Fruit fly (Drosophila melanogaster) whole organism, embryonic: ENCODE measurements around the gene CG5828.

ENCODE experiments used
- Adf1 ChIP-seq: fragments of 200-800 bp; sonication (Bioruptor generic); IDR thresholded peaks from 2 replicates; pipeline ENCODE4 v1.3.6; 2022; ENCODE audit warnings: missing biosample characterization, missing genetic modification characterization
- Awh ChIP-seq: fragments of 200-800 bp; sonication (Bioruptor generic); IDR thresholded peaks from 2 replicates; pipeline ENCODE4, ENCODE4 v1.3.6; 2022; ENCODE audit warnings: missing biosample characterization, missing genetic modification characterization
- BEAF-32 ChIP-seq: fragments of 200-800 bp; sonication (Bioruptor generic); optimal IDR thresholded peaks from 3 replicates; lab custom pipeline; 2017; ENCODE audit warnings: missing biosample characterization, missing genetic modification characterization, mild to moderate bottlenecking, moderate library complexity, missing genetic modification reagents
- CG10366 ChIP-seq: fragments of 200-800 bp; sonication (Bioruptor generic); IDR thresholded peaks from 2 replicates; pipeline ENCODE4 v1.3.6; 2022; ENCODE audit warnings: missing biosample characterization, missing genetic modification characterization
- CG11085 ChIP-seq: fragments of 200-800 bp; sonication (Bioruptor generic); IDR thresholded peaks from 2 replicates; pipeline ENCODE4 v1.3.6; 2022; ENCODE audit warnings: missing biosample characterization, missing genetic modification characterization
- CG12299 ChIP-seq: fragments of 200-800 bp; sonication (Bioruptor generic); optimal IDR thresholded peaks from 2 replicates; lab custom pipeline; 2018; ENCODE audit warnings: missing biosample characterization, mild to moderate bottlenecking, missing genetic modification characterization
- CG13424 ChIP-seq: fragments of 200-800 bp; sonication (Bioruptor generic); optimal IDR thresholded peaks from 2 replicates; lab custom pipeline; 2019; ENCODE audit warnings: missing biosample characterization, mild to moderate bottlenecking, missing genetic modification characterization, moderate library complexity
- CG14710 ChIP-seq: fragments of 200-800 bp; sonication (Bioruptor generic); optimal IDR thresholded peaks from 3 replicates; lab custom pipeline; 2019; ENCODE audit warnings: missing biosample characterization, mild to moderate bottlenecking, missing genetic modification characterization, moderate library complexity
- CG14860 ChIP-seq: fragments of 200-800 bp; sonication (Bioruptor generic); IDR thresholded peaks from 3 replicates; pipeline ENCODE4 v1.3.6; 2022; ENCODE audit warnings: missing biosample characterization, missing genetic modification characterization; ENCODE audit not compliant: partially characterized antibody
- CG16815 ChIP-seq: fragments of 200-800 bp; sonication (Bioruptor generic); optimal IDR thresholded peaks from 3 replicates; lab custom pipeline; 2017; ENCODE audit warnings: missing biosample characterization, mild to moderate bottlenecking, missing genetic modification characterization
- CG18011 ChIP-seq: fragments of 200-800 bp; sonication (Bioruptor generic); optimal IDR thresholded peaks from 2 replicates; lab custom pipeline; 2017; ENCODE audit warnings: missing biosample characterization, missing genetic modification characterization, mild to moderate bottlenecking, moderate library complexity, missing genotype
- CG2202 ChIP-seq: fragments of 200-800 bp; sonication (Bioruptor generic); optimal IDR thresholded peaks from 2 replicates; lab custom pipeline; 2018; ENCODE audit warnings: missing biosample characterization, mild to moderate bottlenecking, missing genetic modification characterization
- CG3163 ChIP-seq: fragments of 200-800 bp; sonication (Bioruptor generic); optimal IDR thresholded peaks from 3 replicates; lab custom pipeline; 2016; ENCODE audit warnings: missing biosample characterization, missing genetic modification characterization
- CG3726 ChIP-seq: fragments of 200-800 bp; sonication (Bioruptor generic); IDR thresholded peaks from 3 replicates; pipeline ENCODE4, ENCODE4 v1.3.6; 2022; ENCODE audit warnings: missing biosample characterization, missing genetic modification characterization
- CG6254 ChIP-seq: fragments of 200-800 bp; sonication (Bioruptor generic); optimal IDR thresholded peaks from 3 replicates; lab custom pipeline; 2017; ENCODE audit warnings: mild to moderate bottlenecking, missing biosample characterization, missing genetic modification reagents, missing genetic modification characterization
- CG6689 ChIP-seq: fragments of 200-800 bp; sonication (Bioruptor generic); IDR thresholded peaks from 2 replicates; pipeline ENCODE4 v1.3.6; 2022; ENCODE audit warnings: missing biosample characterization, missing genetic modification characterization
- CG8281 ChIP-seq: fragments of 200-800 bp; sonication (Bioruptor generic); optimal IDR thresholded peaks from 2 replicates; lab custom pipeline; 2018; ENCODE audit warnings: missing biosample characterization, mild to moderate bottlenecking, missing genetic modification characterization, moderate library complexity
- CG8388 ChIP-seq: fragments of 200-800 bp; sonication (Bioruptor generic); optimal IDR thresholded peaks from 2 replicates; lab custom pipeline; 2019; ENCODE audit warnings: missing biosample characterization, mild to moderate bottlenecking, missing genetic modification characterization, moderate library complexity
- CG8924 ChIP-seq: fragments of 200-800 bp; optimal IDR thresholded peaks from 3 replicates; lab custom pipeline; 2019; ENCODE audit warnings: missing biosample characterization, mild to moderate bottlenecking, missing genetic modification characterization, moderate library complexity
- Deaf1 ChIP-seq: fragments of 200-800 bp; optimal IDR thresholded peaks from 3 replicates; lab custom pipeline; 2019; ENCODE audit warnings: missing biosample characterization, mild to moderate bottlenecking, missing genetic modification characterization, moderate library complexity
- Dek ChIP-seq: fragments of 200-800 bp; sonication (Bioruptor generic); optimal IDR thresholded peaks from 3 replicates; lab custom pipeline; 2019; ENCODE audit warnings: missing biosample characterization, mild to moderate bottlenecking, missing genetic modification characterization, moderate library complexity
- Dfd ChIP-seq, 2 experiments: fragments of >200 bp; optimal IDR thresholded peaks; 2 replicates each; lab custom pipeline; 2017; ENCODE audit warnings: missing biosample characterization in 2 of 2, missing genetic modification characterization in 2 of 2
- Med ChIP-seq: fragments of 200-800 bp; sonication (Bioruptor generic); peaks from one replicate; lab custom pipeline; 2016; ENCODE audit warnings: missing biosample characterization, missing genetic modification characterization, mild to moderate bottlenecking, inconsistent platforms, moderate library complexity
- Meics ChIP-seq: fragments of 200-800 bp; sonication (Bioruptor generic); optimal IDR thresholded peaks from 2 replicates; lab custom pipeline; 2017; ENCODE audit warnings: missing biosample characterization, mild to moderate bottlenecking, missing genetic modification characterization
- Nf-YB ChIP-seq: fragments of 200-800 bp; sonication (Bioruptor generic); optimal IDR thresholded peaks from 3 replicates; lab custom pipeline; 2019; ENCODE audit warnings: missing biosample characterization, mild to moderate bottlenecking, missing genetic modification characterization, moderate library complexity
- Ptx1 ChIP-seq: fragments of 200-800 bp; sonication (Bioruptor generic); IDR thresholded peaks from 2 replicates; pipeline ENCODE4 v1.3.6; 2022; ENCODE audit warnings: missing biosample characterization, missing genetic modification characterization
- Sox100B ChIP-seq: fragments of 200-800 bp; sonication (Bioruptor generic); optimal IDR thresholded peaks from 3 replicates; lab custom pipeline; 2018; ENCODE audit warnings: missing biosample characterization, mild to moderate bottlenecking, missing genetic modification characterization
- Usf ChIP-seq: fragments of 200-800 bp; sonication (Bioruptor generic); optimal IDR thresholded peaks from 2 replicates; lab custom pipeline; 2017; ENCODE audit warnings: missing genotype, missing biosample characterization, missing genetic modification characterization
- Xbp1 ChIP-seq: fragments of 200-800 bp; sonication (Bioruptor generic); optimal IDR thresholded peaks from 3 replicates; lab custom pipeline; 2016; ENCODE audit warnings: missing biosample characterization, mild to moderate bottlenecking, missing genetic modification characterization
- ato ChIP-seq: fragments of 200-800 bp; sonication (Bioruptor generic); IDR thresholded peaks from 2 replicates; pipeline ENCODE4 v1.3.6; 2022; ENCODE audit warnings: missing biosample characterization, missing genetic modification characterization; ENCODE audit not compliant: partially characterized antibody
- bab2 ChIP-seq: fragments of 200-800 bp; sonication (Bioruptor generic); optimal IDR thresholded peaks from 2 replicates; lab custom pipeline; 2016; ENCODE audit warnings: missing biosample characterization, missing genetic modification characterization
- btn ChIP-seq: fragments of 200-800 bp; sonication (Bioruptor generic); optimal IDR thresholded peaks from 2 replicates; lab custom pipeline; 2016; ENCODE audit warnings: missing biosample characterization, missing genetic modification characterization
- caup ChIP-seq: fragments of 200-800 bp; sonication (Bioruptor generic); optimal IDR thresholded peaks from 3 replicates; lab custom pipeline; 2017; ENCODE audit warnings: missing biosample characterization, mild to moderate bottlenecking, missing genetic modification characterization, moderate library complexity; ENCODE audit not compliant: severe bottlenecking
- chif ChIP-seq, 2 experiments: fragments of 200-800 bp; sonication (Bioruptor generic); optimal IDR thresholded peaks; 3 replicates each; lab custom pipeline; 2016; ENCODE audit warnings: missing biosample characterization in 2 of 2, missing genetic modification characterization in 2 of 2
- crp ChIP-seq, 2 experiments: fragments of 200-800 bp; sonication (Bioruptor generic); optimal IDR thresholded peaks; 2 replicates in 1 of 2; 3 replicates in 1 of 2; lab custom pipeline; 2017; ENCODE audit warnings: missing biosample characterization in 2 of 2, missing genetic modification characterization in 2 of 2, mild to moderate bottlenecking in 1 of 2, moderate library complexity in 1 of 2
- cwo ChIP-seq: fragments of 200-800 bp; sonication (Bioruptor generic); optimal IDR thresholded peaks from 3 replicates; lab custom pipeline; 2017; ENCODE audit warnings: missing biosample characterization, missing genetic modification characterization, mild to moderate bottlenecking, moderate library complexity, missing genetic modification reagents
- dmrt11E ChIP-seq: fragments of 200-800 bp; sonication (Bioruptor generic); optimal IDR thresholded peaks from 3 replicates; lab custom pipeline; 2018; ENCODE audit warnings: missing biosample characterization, mild to moderate bottlenecking, missing genetic modification characterization, moderate library complexity
- en ChIP-seq: fragments of 200-800 bp; sonication (Bioruptor generic); optimal IDR thresholded peaks from 2 replicates; lab custom pipeline; 2016; ENCODE audit warnings: missing biosample characterization, missing genetic modification characterization
- eve ChIP-seq, 2 experiments: fragments of >200 bp; optimal IDR thresholded peaks; 2 replicates each; lab custom pipeline; 2017; ENCODE audit warnings: missing biosample characterization in 2 of 2, missing genetic modification characterization in 2 of 2
- ewg ChIP-seq: fragments of 200-800 bp; sonication (Bioruptor generic); optimal IDR thresholded peaks from 3 replicates; lab custom pipeline; 2017; ENCODE audit warnings: mild to moderate bottlenecking, missing biosample characterization, missing genetic modification reagents, missing genetic modification characterization
- eyg ChIP-seq: fragments of 200-800 bp; sonication (Bioruptor generic); optimal IDR thresholded peaks from 3 replicates; lab custom pipeline; 2016; ENCODE audit warnings: missing biosample characterization, missing genetic modification characterization
- fd96Cb ChIP-seq: fragments of 200-800 bp; sonication (Bioruptor generic); optimal IDR thresholded peaks from 2 replicates; lab custom pipeline; 2018; ENCODE audit warnings: missing biosample characterization, mild to moderate bottlenecking, missing genetic modification characterization, moderate library complexity
- fru ChIP-seq: fragments of >200 bp; optimal IDR thresholded peaks from 2 replicates; lab custom pipeline; 2017
- gsb ChIP-seq: fragments of 200-800 bp; sonication (Bioruptor generic); IDR thresholded peaks from 2 replicates; pipeline ENCODE4 v1.3.6; 2022; ENCODE audit warnings: missing biosample characterization, missing genetic modification characterization
- lab ChIP-seq: fragments of 200-800 bp; sonication (Bioruptor generic); optimal IDR thresholded peaks from 3 replicates; lab custom pipeline; 2017; ENCODE audit warnings: missing biosample characterization, missing genetic modification characterization, mild to moderate bottlenecking, moderate library complexity, missing genetic modification reagents
- p53 ChIP-seq: fragments of 200-800 bp; sonication (Bioruptor generic); optimal IDR thresholded peaks from 2 replicates; lab custom pipeline; 2016; ENCODE audit warnings: missing biosample characterization, missing genetic modification characterization
- repo ChIP-seq: fragments of 200-800 bp; sonication (Bioruptor generic); optimal IDR thresholded peaks from 2 replicates; lab custom pipeline; 2016; ENCODE audit warnings: missing biosample characterization, missing genetic modification characterization
- sim ChIP-seq: fragments of 200-800 bp; sonication (Bioruptor generic); IDR thresholded peaks from 2 replicates; pipeline ENCODE4 v1.3.6; 2022; ENCODE audit warnings: missing biosample characterization, missing genetic modification characterization
- tll ChIP-seq, 2 experiments: fragments of 200-800 bp in 1 of 2; fragments of >200 bp in 1 of 2; sonication (Bioruptor generic) in 1 of 2; optimal IDR thresholded peaks; 2 replicates each; lab custom pipeline; 2017 to 2019; ENCODE audit warnings: missing biosample characterization in 2 of 2, missing genetic modification characterization in 2 of 2, mild to moderate bottlenecking in 1 of 2, moderate library complexity in 1 of 2

Gene CG5828

DNA sequence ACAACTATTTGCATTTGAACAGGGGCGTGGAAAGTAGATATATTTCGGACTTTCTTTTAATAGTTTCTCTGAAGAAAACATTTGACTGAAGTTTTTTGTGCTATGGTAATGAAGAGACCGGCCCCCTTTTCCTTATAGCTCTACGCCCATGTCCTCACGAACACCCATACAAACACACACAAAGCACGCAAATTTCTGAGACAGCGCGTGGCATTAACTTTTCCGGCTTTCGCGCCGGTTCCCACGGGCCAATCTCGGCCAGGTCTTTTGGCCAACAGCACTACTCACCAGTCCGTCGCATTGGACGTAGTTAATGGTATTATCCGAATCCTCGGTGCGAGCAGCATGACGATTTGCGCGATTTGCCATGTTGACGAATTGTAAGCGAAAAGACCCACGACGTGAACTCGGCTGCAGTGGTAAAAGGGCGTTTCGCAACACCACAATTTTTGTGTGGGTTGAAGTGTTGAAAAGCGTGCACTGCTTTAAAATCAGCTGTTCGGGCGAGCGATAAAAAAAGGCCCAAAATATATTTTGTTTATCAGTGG lies 41.3 kb upstream of the CG5828 start, which contains the start of gene senju (continued):
- TF ChIP-seq Dfd (GFP tag; optimal IDR thresholded peaks at IDR 0.05; lab: Kevin White, UChicago) (no peak), gsb (GFP tag; lab: Robert Waterston, UW) (no peak; the same call in none of the 2 replicates), CG3726 (GFP tag; lab: Robert Waterston, UW) (peak; percentile 69; the same call in 2 of the 3 replicates), CG6689 (GFP tag; lab: Robert Waterston, UW) (peak; percentile 73), Dek (tag; lab: Kevin White, UChicago) (peak; percentile 75), eyg (peak; percentile 82), Sox100B (peak; percentile 69), CG2202 (tag; lab: Kevin White, UChicago) (peak; percentile 77), CG18011 (GFP tag; lab: Kevin White, UChicago) (peak; percentile 86), eve (GFP tag; optimal IDR thresholded peaks at IDR 0.05; lab: Kevin White, UChicago) (no peak), caup (peak; percentile 92), Meics (peak; percentile 88), CG8281 (tag; lab: Kevin White, UChicago) (peak; percentile 56), repo (peak; percentile 85), btn (GFP tag; lab: Kevin White, UChicago) (peak; percentile 78), Adf1 (GFP tag; lab: Robert Waterston, UW) (peak; percentile 62), bab2 (peak; percentile 91), ato (GFP tag; lab: Robert Waterston, UW) (peak; percentile 66), Usf (peak; percentile 79), CG11085 (GFP tag; lab: Robert Waterston, UW) (peak; percentile 51), sim (peak; percentile 62; the same call in 1 of the 2 replicates), CG14860 (GFP tag; lab: Robert Waterston, UW) (peak; percentile 47; the same call in 1 of the 3 replicates), crp (GFP tag; optimal IDR thresholded peaks at IDR 0.05; lab: Kevin White, UChicago) (peak; percentile 92 to 99), CG13424 (peak; percentile 80), Deaf1 (tag; lab: Kevin White, UChicago) (peak; percentile 86), dmrt11E (peak; percentile 69), fru (lab: Kevin White, UChicago) (no peak), fd96Cb (tag; lab: Kevin White, UChicago) (peak; percentile 61), p53 (GFP tag; lab: Kevin White, UChicago) (peak; percentile 69), chif (GFP tag; optimal IDR thresholded peaks at IDR 0.05; lab: Kevin White, UChicago) (peak; percentile 82 to 84), CG8388 (GFP tag; lab: Kevin White, UChicago) (peak; percentile 81), cwo (GFP tag; lab: Kevin White, UChicago) (peak; percentile 79), CG16815 (GFP tag; lab: Kevin White, UChicago) (peak; percentile 73), en (peak; percentile 62), CG12299 (tag; lab: Kevin White, UChicago) (peak; percentile 50), Nf-YB (GFP tag; lab: Kevin White, UChicago) (peak; percentile 58), Xbp1 (peak; percentile 88), CG10366 (GFP tag; lab: Robert Waterston, UW) (peak; percentile 82), CG14710 (tag; lab: Kevin White, UChicago) (peak; percentile 69), ewg (peak; percentile 63), CG8924 (tag; lab: Kevin White, UChicago) (peak; percentile 82), lab (GFP tag; lab: Kevin White, UChicago) (peak; percentile 91), CG6254 (peak; percentile 75), CG3163 (GFP tag; lab: Kevin White, UChicago) (peak; percentile 73), Awh (peak; percentile 83), tll (GFP tag; optimal IDR thresholded peaks at IDR 0.05; lab: Kevin White, UChicago) (peak in 1 of 2 experiments; percentile 19), Med (GFP tag; lab: Kevin White, UChicago) (peak; percentile 98), BEAF-32 (GFP tag; lab: Kevin White, UChicago) (peak; percentile 57), Ptx1 (GFP tag; lab: Robert Waterston, UW) (peak; percentile 84)
